Worm (Caenorhabditis elegans) whole organism, midembryonic: Measurements from ENCODE around the gene C01C4.3.
A peak's percentile ranks its signal among the peaks of the same experiment; 100 is the strongest.

Experiments used
- cog-1 ChIP-seq: sonication (generic microtip); optimal IDR thresholded peaks from 2 replicates; lab custom pipeline; 2016; ENCODE audit warnings: missing genetic modification characterization, missing compliant biosample characterization
- flt-1 ChIP-seq: fragments of 200-800 bp; sonication (Bioruptor generic); IDR thresholded peaks from 2 replicates; pipeline ENCODE4 v1.3.6; 2022; ENCODE audit warnings: missing genetic modification characterization, missing compliant biosample characterization
- klf-2 ChIP-seq: fragments of 200-800 bp; sonication (Bioruptor generic); conservative IDR thresholded peaks from 2 replicates; pipeline ENCODE4 v1.3.6; 2022; ENCODE audit warnings: missing genetic modification reagents, missing genetic modification characterization, missing compliant biosample characterization
- med-1 ChIP-seq: sonication (generic microtip); optimal IDR thresholded peaks from 2 replicates; lab custom pipeline; 2017; ENCODE audit warnings: missing genetic modification characterization, mild to moderate bottlenecking, missing compliant biosample characterization, antibody characterized with exemption, missing genetic modification reagents; ENCODE audit not compliant: insufficient read depth
- ref-1 ChIP-seq: fragments of 200-800 bp; sonication (Bioruptor generic); conservative IDR thresholded peaks from 2 replicates; pipeline ENCODE4 v1.3.6; 2022; ENCODE audit warnings: missing genetic modification reagents, missing genetic modification characterization, missing compliant biosample characterization
- tab-1 ChIP-seq: fragments of 200-800 bp; sonication (Bioruptor generic); IDR thresholded peaks from 2 replicates; pipeline ENCODE4 v1.3.6; 2022; ENCODE audit warnings: missing genetic modification characterization, missing compliant biosample characterization
- ztf-23 ChIP-seq: fragments of 200-800 bp; sonication (Bioruptor generic); IDR thresholded peaks from 2 replicates; pipeline ENCODE4 v1.3.6; 2022; ENCODE audit warnings: missing genetic modification reagents, missing genetic modification characterization, missing compliant biosample characterization
- ztf-29 ChIP-seq: fragments of 200-800 bp; sonication (Bioruptor generic); IDR thresholded peaks from 2 replicates; pipeline ENCODE4 v1.3.6; 2022; ENCODE audit warnings: missing genetic modification reagents, missing genetic modification characterization, missing compliant biosample characterization

ce11 chrX:3752443-3752842, 55.7 kb downstream of the C01C4.3 start:
- TF ChIP-seq ztf-23 (no peak), tab-1 (GFP tag; lab: Robert Waterston, UW) (0 out of 2 replicates have a peak, but pooled peaks have one; percentile 11), flt-1 (GFP tag; lab: Robert Waterston, UW) (no peak), cog-1 (no peak), med-1 (GFP tag; lab: Kevin White, UChicago) (no peak), ref-1 (GFP tag; lab: Robert Waterston, UW) (no peak), ztf-29 (GFP tag; lab: Robert Waterston, UW) (no peak), klf-2 (GFP tag; lab: Robert Waterston, UW) (no peak)
